Fruit fly (Drosophila melanogaster) whole organism, wandering third instar larva: ENCODE results near the gene CG1090.
A peak's percentile ranks its signal among the peaks of the same experiment; 100 is the strongest.

Source experiments
- Abd-B ChIP-seq: fragments of >200 bp; optimal IDR thresholded peaks from 2 replicates; lab custom pipeline; 2017; ENCODE audit warnings: missing biosample characterization, missing genetic modification characterization
- CG32264 ChIP-seq: fragments of 200-800 bp; sonication (Bioruptor generic); optimal IDR thresholded peaks from 2 replicates; lab custom pipeline; 2016; ENCODE audit warnings: missing biosample characterization, missing genetic modification characterization
- CrebA ChIP-seq: fragments of 200-800 bp; sonication (Bioruptor generic); optimal IDR thresholded peaks from 2 replicates; lab custom pipeline; 2016; ENCODE audit warnings: missing biosample characterization, mild to moderate bottlenecking, missing genetic modification characterization, borderline replicate concordance
- Dfd ChIP-seq: fragments of >200 bp; optimal IDR thresholded peaks from 2 replicates; lab custom pipeline; 2017; ENCODE audit warnings: missing biosample characterization, missing genetic modification characterization
- Dif ChIP-seq: fragments of 200-275, 200-300 bp; sonication (Bioruptor generic); optimal IDR thresholded peaks from 2 replicates; lab custom pipeline; 2018; ENCODE audit warnings: missing biosample characterization, missing genetic modification characterization; ENCODE audit not compliant: partially characterized antibody
- GATAd ChIP-seq: sonication (Bioruptor generic); optimal IDR thresholded peaks from 2 replicates; lab custom pipeline; 2016; ENCODE audit warnings: missing biosample characterization, missing genetic modification characterization
- HLH106 ChIP-seq: fragments of 200-800 bp; optimal IDR thresholded peaks from 3 replicates; lab custom pipeline; 2019; ENCODE audit warnings: missing biosample characterization, mild to moderate bottlenecking, missing genetic modification characterization, moderate library complexity
- Hnf4 ChIP-seq: fragments of 200-800 bp; sonication (Bioruptor generic); optimal IDR thresholded peaks from 2 replicates; lab custom pipeline; 2016; ENCODE audit warnings: missing biosample characterization, mild to moderate bottlenecking, missing genetic modification characterization
- Hr78 ChIP-seq: fragments of >200 bp; optimal IDR thresholded peaks from 2 replicates; lab custom pipeline; 2017; ENCODE audit warnings: missing biosample characterization, missing genetic modification characterization
- Hr83 ChIP-seq: fragments of 200-300 bp; sonication (Bioruptor generic); optimal IDR thresholded peaks from 2 replicates; lab custom pipeline; 2016; ENCODE audit warnings: missing biosample characterization, mild to moderate bottlenecking, missing genetic modification characterization, moderate library complexity; ENCODE audit not compliant: poor library complexity, severe bottlenecking
- Jra ChIP-seq: sonication (Bioruptor generic); optimal IDR thresholded peaks from 2 replicates; lab custom pipeline; 2016; ENCODE audit warnings: missing biosample characterization, missing genetic modification characterization
- Mio ChIP-seq: sonication (Bioruptor generic); optimal IDR thresholded peaks from 2 replicates; lab custom pipeline; 2016; ENCODE audit warnings: missing biosample characterization, missing genetic modification characterization
- Myc ChIP-seq: fragments of >200 bp; optimal IDR thresholded peaks from 2 replicates; lab custom pipeline; 2017
- OdsH ChIP-seq: fragments of 200-800 bp; sonication (Bioruptor generic); optimal IDR thresholded peaks from 2 replicates; lab custom pipeline; 2016; ENCODE audit warnings: missing biosample characterization, mild to moderate bottlenecking, missing genetic modification characterization
- Rel ChIP-seq, 2 experiments: fragments of 200-800 bp; sonication (Bioruptor generic) in 1 of 2; optimal IDR thresholded peaks; 2 replicates in 1 of 2; 3 replicates in 1 of 2; lab custom pipeline; 2016 to 2019; ENCODE audit warnings: mild to moderate bottlenecking in 2 of 2, missing biosample characterization in 2 of 2, missing genetic modification characterization in 2 of 2, moderate library complexity in 1 of 2
- Sp1 ChIP-seq: fragments of 200-800 bp; sonication (Bioruptor generic); optimal IDR thresholded peaks from 3 replicates; lab custom pipeline; 2019; ENCODE audit warnings: missing biosample characterization, mild to moderate bottlenecking, missing genetic modification characterization, moderate library complexity
- Vsx2 ChIP-seq: fragments of 200-300, 225-300 bp; sonication (Bioruptor generic); optimal IDR thresholded peaks from 2 replicates; lab custom pipeline; 2018; ENCODE audit warnings: missing biosample characterization, missing genetic modification characterization; ENCODE audit not compliant: partially characterized antibody
- br ChIP-seq: fragments of 200-800 bp; sonication (Bioruptor generic); optimal IDR thresholded peaks from 2 replicates; lab custom pipeline; 2016; ENCODE audit warnings: missing biosample characterization, missing genetic modification characterization
- brk ChIP-seq: fragments of 200-800 bp; sonication (Bioruptor generic); optimal IDR thresholded peaks from 2 replicates; lab custom pipeline; 2016; ENCODE audit warnings: missing biosample characterization, mild to moderate bottlenecking, missing genetic modification characterization
- dl ChIP-seq, 2 experiments: fragments of 175-275, 200-275 bp in 1 of 2; fragments of 200-275 bp in 1 of 2; sonication (Bioruptor generic); optimal IDR thresholded peaks; lab custom pipeline; 2018; ENCODE audit warnings: mild to moderate bottlenecking in 2 of 2, missing biosample characterization in 2 of 2, missing genetic modification characterization in 2 of 2, moderate library complexity in 2 of 2; ENCODE audit not compliant: partially characterized antibody in 2 of 2, insufficient read depth in 1 of 2
- dmrt93B ChIP-seq: fragments of 200-800 bp; sonication (Bioruptor generic); optimal IDR thresholded peaks from 2 replicates; lab custom pipeline; 2018; ENCODE audit warnings: missing biosample characterization, mild to moderate bottlenecking, missing genetic modification characterization
- dsf ChIP-seq: sonication (Bioruptor generic); optimal IDR thresholded peaks from 2 replicates; lab custom pipeline; 2016; ENCODE audit warnings: missing biosample characterization, missing genetic modification characterization, borderline replicate concordance
- ey ChIP-seq: fragments of 200-800 bp; sonication (Bioruptor generic); optimal IDR thresholded peaks from 2 replicates; lab custom pipeline; 2016; ENCODE audit warnings: missing biosample characterization, missing genetic modification characterization
- foxo ChIP-seq, 2 experiments: fragments of 200-800 bp; sonication (Bioruptor generic); optimal IDR thresholded peaks; 2 replicates in 1 of 2; 3 replicates in 1 of 2; lab custom pipeline; 2016 to 2017; ENCODE audit warnings: missing biosample characterization in 2 of 2, missing genetic modification characterization in 2 of 2
- fru ChIP-seq: fragments of 200-800 bp; sonication (Bioruptor generic); optimal IDR thresholded peaks from 3 replicates; lab custom pipeline; 2016; ENCODE audit warnings: missing biosample characterization, mild to moderate bottlenecking, missing genetic modification characterization
- h ChIP-seq: fragments of 200-800 bp; sonication (Bioruptor generic); optimal IDR thresholded peaks from 3 replicates; lab custom pipeline; 2016; ENCODE audit warnings: missing biosample characterization, mild to moderate bottlenecking, missing genetic modification characterization
- lola ChIP-seq: fragments of >200 bp; optimal IDR thresholded peaks from 2 replicates; lab custom pipeline; 2017; ENCODE audit warnings: missing biosample characterization, missing genetic modification characterization
- psq ChIP-seq: fragments of 200-800 bp; sonication (Bioruptor generic); optimal IDR thresholded peaks from 3 replicates; lab custom pipeline; 2017; ENCODE audit warnings: missing biosample characterization, mild to moderate bottlenecking, missing genetic modification characterization, moderate library complexity
- rgr ChIP-seq: fragments of 200-800 bp; sonication (Bioruptor generic); optimal IDR thresholded peaks from 3 replicates; lab custom pipeline; 2016; ENCODE audit warnings: missing biosample characterization, mild to moderate bottlenecking, missing genetic modification characterization
- sage ChIP-seq: fragments of 200-800 bp; sonication (Bioruptor generic); optimal IDR thresholded peaks from 2 replicates; lab custom pipeline; 2016; ENCODE audit warnings: missing biosample characterization, mild to moderate bottlenecking, missing genetic modification characterization
- sv ChIP-seq: fragments of 200-800 bp; sonication (Bioruptor generic); optimal IDR thresholded peaks from 3 replicates; lab custom pipeline; 2016; ENCODE audit warnings: missing biosample characterization, missing genetic modification characterization
- tai ChIP-seq: sonication (Bioruptor generic); optimal IDR thresholded peaks from 2 replicates; lab custom pipeline; 2016; ENCODE audit warnings: missing biosample characterization, missing genetic modification characterization
- usp ChIP-seq: fragments of >200 bp; optimal IDR thresholded peaks from 2 replicates; lab custom pipeline; 2017; ENCODE audit warnings: missing biosample characterization, missing genetic modification characterization
- woc ChIP-seq: sonication (Bioruptor generic); optimal IDR thresholded peaks from 2 replicates; lab custom pipeline; 2016; ENCODE audit warnings: missing biosample characterization, mild to moderate bottlenecking, missing genetic modification characterization

CG1090 gene

DNA sequence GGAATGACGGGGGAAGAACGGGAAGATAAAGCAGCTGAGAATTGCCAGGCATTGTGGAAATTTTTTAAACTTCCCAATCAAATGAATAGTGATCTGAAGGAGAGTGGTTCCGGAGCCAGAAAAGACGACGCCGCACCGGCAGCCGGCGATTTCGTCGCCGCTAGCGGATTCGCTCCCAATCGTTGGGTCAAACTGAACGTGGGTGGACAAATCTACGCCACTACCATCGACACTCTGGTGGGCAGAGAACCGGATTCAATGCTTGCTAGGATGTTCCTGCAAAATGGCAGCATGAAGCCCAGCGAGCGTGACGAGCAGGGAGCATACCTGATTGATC is 40.8 kb downstream of the CG1090 start, which contains the start of gene CG14647:
Gene CG14647 (plus strand): TSS at position 14 of the 337 bp plus-strand sequence.
- TF ChIP-seq Rel (GFP tag; optimal IDR thresholded peaks at IDR 0.05; lab: Kevin White, UChicago) (no peak), Rel (tag; optimal IDR thresholded peaks at IDR 0.05; lab: Kevin White, UChicago) (peak; percentile 96), brk (GFP tag; lab: Kevin White, UChicago) (no peak)

DNA sequence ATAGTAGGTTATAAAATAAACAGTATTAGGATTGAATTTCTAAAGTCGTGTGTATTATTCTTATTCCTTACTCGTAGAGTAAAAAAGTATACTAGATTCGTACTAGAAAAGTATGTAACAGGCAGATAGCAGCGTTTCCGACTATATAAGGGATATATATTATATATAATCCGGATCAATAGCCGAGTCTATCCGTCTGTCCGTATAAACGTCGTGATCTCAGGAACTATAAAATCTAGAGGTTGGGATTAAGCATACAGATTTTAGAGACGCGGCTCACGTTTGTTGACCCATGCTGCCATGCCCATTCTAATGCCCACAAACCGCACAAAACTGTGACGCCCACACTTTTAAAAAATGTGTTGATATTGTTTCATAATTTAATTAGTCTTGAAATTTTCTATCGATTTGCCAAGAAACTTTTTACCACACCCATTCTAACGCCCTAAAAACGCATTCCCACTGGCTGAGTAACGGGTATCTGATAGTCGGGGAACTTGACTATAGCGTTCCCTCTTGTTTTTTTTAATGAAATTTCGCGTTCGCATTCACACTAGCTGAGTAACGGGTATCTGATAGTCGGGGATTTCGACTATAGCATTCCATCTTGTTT is 42.4 kb downstream of the CG1090 start, which contains the start of gene CG9853:
Gene CG9853 (minus strand): TSS at position 51 of the 613 bp plus-strand sequence.
- TF ChIP-seq Dif (GFP tag; lab: Kevin White, UChicago) (no peak), Dfd (peak; percentile 92)

DNA sequence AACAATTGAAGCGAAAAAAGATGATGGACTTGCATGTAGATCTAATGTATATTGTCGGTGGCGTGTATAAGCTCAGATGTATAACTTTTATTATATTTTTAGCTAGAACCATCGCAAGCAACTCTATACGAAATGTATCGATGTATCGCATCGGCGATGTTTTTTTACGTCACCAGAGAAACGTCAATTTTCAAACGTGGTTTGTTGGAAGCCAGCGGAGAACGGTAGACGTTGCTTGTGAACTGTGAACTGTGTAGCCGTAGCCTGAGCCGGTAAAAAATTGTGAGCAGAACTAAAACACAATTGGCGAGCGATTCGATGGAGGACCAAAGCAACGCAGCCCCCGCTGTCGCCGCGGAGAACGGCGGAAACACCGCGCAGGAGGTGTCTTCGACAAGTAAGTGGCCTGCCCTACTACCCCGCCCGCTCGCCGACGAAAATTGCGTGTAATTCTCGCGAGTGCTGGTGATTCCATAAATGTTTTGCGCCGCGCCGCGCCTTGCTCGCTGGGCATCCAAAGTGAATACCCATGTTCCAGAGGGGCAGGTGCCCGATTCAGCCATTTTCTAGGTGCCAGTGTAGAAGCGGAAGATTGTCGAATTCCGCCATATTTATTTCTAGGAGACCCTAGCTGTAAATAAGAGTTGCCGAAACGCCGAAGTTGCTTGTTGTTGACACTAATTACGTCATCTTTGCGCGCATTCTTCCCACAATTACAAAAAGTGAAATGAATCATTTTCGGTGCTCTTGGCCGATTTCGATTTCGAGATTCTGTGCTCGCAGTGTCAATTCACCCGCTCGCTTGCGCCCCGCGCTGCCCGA is 43.4 kb downstream of the CG1090 start, which contains the start of gene lost:
Gene lost (plus strand): TSS at position 193 of the 822 bp plus-strand sequence.
- TF ChIP-seq HLH106 (tag; lab: Kevin White, UChicago) (peak; percentile 29), Hr83 (GFP tag; lab: Kevin White, UChicago) (peak; percentile 66), Hr78 (GFP tag; lab: Kevin White, UChicago) (no peak), Rel (GFP tag; optimal IDR thresholded peaks at IDR 0.05; lab: Kevin White, UChicago) (no peak), Rel (tag; optimal IDR thresholded peaks at IDR 0.05; lab: Kevin White, UChicago) (peak; percentile 58), woc (GFP tag; lab: Kevin White, UChicago) (peak; percentile 44), GATAd (no peak), usp (GFP tag; lab: Kevin White, UChicago) (no peak), dsf (peak; percentile 25), Abd-B (GFP tag; lab: Kevin White, UChicago) (no peak), Dif (GFP tag; lab: Kevin White, UChicago) (peak; percentile 57), h (GFP tag; lab: Kevin White, UChicago) (no peak), brk (GFP tag; lab: Kevin White, UChicago) (no peak), Myc (peak; percentile 68), Sp1 (GFP tag; lab: Kevin White, UChicago) (peak; percentile 1), rgr (peak; percentile 43), CrebA (GFP tag; lab: Kevin White, UChicago) (no peak), ey (no peak), Vsx2 (GFP tag; lab: Kevin White, UChicago) (no peak), Jra (no peak), dmrt93B (no peak), OdsH (GFP tag; lab: Kevin White, UChicago) (no peak), Hnf4 (GFP tag; lab: Kevin White, UChicago) (peak; percentile 60), lola (GFP tag; lab: Kevin White, UChicago) (no peak), dl (GFP tag; optimal IDR thresholded peaks at IDR 0.05; lab: Kevin White, UChicago; ENCODE audit: insufficient read depth in 1 of 2, partially characterized antibody in 2 of 2) (no peak), Dfd (no peak)

DNA sequence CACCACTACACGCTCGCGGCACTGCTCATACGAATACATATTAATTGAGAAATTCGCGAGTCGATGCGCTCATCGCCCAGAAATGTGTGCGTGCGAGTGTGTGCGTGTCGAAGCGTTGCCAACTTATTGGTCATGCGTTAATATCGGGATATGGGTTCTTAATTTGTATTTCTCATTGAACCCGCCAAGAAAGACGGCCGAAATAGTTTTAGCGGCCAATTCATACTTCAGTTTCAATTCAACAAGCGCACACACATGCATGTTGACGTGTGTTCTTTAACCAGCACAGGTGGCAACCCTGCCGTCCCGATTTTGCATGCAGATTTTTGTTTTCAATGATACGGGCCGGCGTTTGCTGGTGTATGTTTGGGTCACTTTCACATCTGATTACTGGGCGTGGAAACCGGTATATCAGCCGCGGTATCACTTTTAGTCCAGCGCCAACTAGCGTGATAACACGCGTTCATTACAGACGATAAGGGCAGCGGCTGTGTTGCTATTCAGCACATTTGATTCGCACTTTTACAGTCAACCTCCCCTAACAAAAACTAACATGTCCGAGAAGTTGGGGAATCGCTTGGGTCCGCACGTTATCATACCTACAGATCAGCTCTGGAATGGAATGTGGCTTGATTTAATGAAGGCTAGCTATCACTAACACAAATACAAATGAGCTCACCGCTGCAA is 44.2 kb downstream of the CG1090 start:
- peak; percentile 73 for TF ChIP-seq h (GFP tag; lab: Kevin White, UChicago)
- TF ChIP-seq CrebA (GFP tag; lab: Kevin White, UChicago): no peak
- peak; percentile 23 for TF ChIP-seq CG32264
- TF ChIP-seq psq: peak; percentile 35
- no peak for TF ChIP-seq dsf
- no peak for TF ChIP-seq Vsx2 (GFP tag; lab: Kevin White, UChicago)
- peak; percentile 21 to 76 for TF ChIP-seq foxo (GFP tag; optimal IDR thresholded peaks at IDR 0.05; lab: Kevin White, UChicago)
- TF ChIP-seq woc (GFP tag; lab: Kevin White, UChicago): no peak
- no peak for TF ChIP-seq Dif (GFP tag; lab: Kevin White, UChicago)
- no peak for TF ChIP-seq Abd-B (GFP tag; lab: Kevin White, UChicago)
- TF ChIP-seq fru: peak; percentile 63
- no peak for TF ChIP-seq sage (GFP tag; lab: Kevin White, UChicago)
- no peak for TF ChIP-seq usp (GFP tag; lab: Kevin White, UChicago)
- peak; percentile 65 for TF ChIP-seq br (GFP tag; lab: Kevin White, UChicago)
- TF ChIP-seq GATAd: no peak
- TF ChIP-seq tai (GFP tag; lab: Kevin White, UChicago): no peak
- TF ChIP-seq brk (GFP tag; lab: Kevin White, UChicago): no peak
- no peak for TF ChIP-seq Hr83 (GFP tag; lab: Kevin White, UChicago)
- peak; percentile 71 for TF ChIP-seq rgr
- peak in 1 of 2 experiments; percentile 51 for TF ChIP-seq dl (GFP tag; optimal IDR thresholded peaks at IDR 0.05; lab: Kevin White, UChicago; ENCODE audit: insufficient read depth in 1 of 2, partially characterized antibody in 2 of 2)
- TF ChIP-seq Jra: peak; percentile 89
- TF ChIP-seq Sp1 (GFP tag; lab: Kevin White, UChicago): peak; percentile 38
- TF ChIP-seq sv (GFP tag; lab: Kevin White, UChicago): no peak
- TF ChIP-seq ey: peak; percentile 40
- TF ChIP-seq lola (GFP tag; lab: Kevin White, UChicago): no peak
- TF ChIP-seq Rel (GFP tag; optimal IDR thresholded peaks at IDR 0.05; lab: Kevin White, UChicago): no peak
- peak; percentile 32 for TF ChIP-seq Rel (tag; optimal IDR thresholded peaks at IDR 0.05; lab: Kevin White, UChicago)
- TF ChIP-seq Mio: no peak
- no peak for TF ChIP-seq Hr78 (GFP tag; lab: Kevin White, UChicago)
- no peak for TF ChIP-seq Myc
- no peak for TF ChIP-seq dmrt93B
- peak; percentile 46 for TF ChIP-seq OdsH (GFP tag; lab: Kevin White, UChicago)
- TF ChIP-seq Hnf4 (GFP tag; lab: Kevin White, UChicago): peak; percentile 53
